Fruit fly (Drosophila melanogaster) whole organism, embryonic: ENCODE results near the gene CG9961.

Experiments
- CG2202 ChIP-seq: fragments of 200-800 bp; sonication (Bioruptor generic); optimal IDR thresholded peaks from 2 replicates; lab custom pipeline; 2018; ENCODE audit warnings: missing biosample characterization, mild to moderate bottlenecking, missing genetic modification characterization
- CG3163 ChIP-seq: fragments of 200-800 bp; sonication (Bioruptor generic); optimal IDR thresholded peaks from 3 replicates; lab custom pipeline; 2016; ENCODE audit warnings: missing biosample characterization, missing genetic modification characterization
- gcm ChIP-seq: fragments of 200-800 bp; sonication (Bioruptor generic); optimal IDR thresholded peaks from 2 replicates; lab custom pipeline; 2019; ENCODE audit warnings: missing biosample characterization, mild to moderate bottlenecking, missing genetic modification characterization, moderate library complexity
- gfzf ChIP-seq: fragments of 200-800 bp; sonication (Bioruptor generic); optimal IDR thresholded peaks from 2 replicates; lab custom pipeline; 2016; ENCODE audit warnings: missing biosample characterization, mild to moderate bottlenecking, missing genetic modification characterization, moderate library complexity
- nau ChIP-seq: fragments of 200-800 bp; sonication (Bioruptor generic); optimal IDR thresholded peaks from 3 replicates; lab custom pipeline; 2017; ENCODE audit warnings: missing biosample characterization, mild to moderate bottlenecking, missing genetic modification characterization, missing genetic modification reagents

DNA sequence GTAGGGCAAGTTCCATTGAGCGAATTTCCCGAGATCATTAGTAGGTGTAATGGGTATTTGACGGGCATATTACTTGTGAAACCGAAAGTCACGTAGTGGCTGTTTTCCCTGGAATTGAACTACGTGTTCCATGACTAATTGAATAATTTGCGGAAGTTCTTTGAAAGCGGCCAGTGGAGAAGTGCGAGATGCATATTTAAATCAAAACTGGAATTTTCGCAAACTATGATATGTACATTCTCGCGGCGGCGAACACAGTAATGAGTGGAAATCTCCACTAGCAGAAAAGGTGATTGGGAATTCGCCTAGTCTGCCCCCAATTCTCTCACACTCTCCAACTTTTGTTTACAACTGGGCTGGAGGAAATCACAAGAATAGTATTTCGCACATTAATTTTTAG lies 9.8 kb downstream of the CG9961 start:
- TF ChIP-seq gcm (GFP tag; lab: Kevin White, UChicago), result no peak
- TF ChIP-seq CG3163, result no peak
- TF ChIP-seq gfzf (GFP tag; lab: Kevin White, UChicago), result no peak
- no peak for TF ChIP-seq nau (GFP tag; lab: Kevin White, UChicago)
- no peak for TF ChIP-seq CG2202 (tag; lab: Kevin White, UChicago)
